Fruit fly (Drosophila melanogaster): ENCODE measurements around the gene CG7920.

Gene CG7920

dm6 chr3R:30036609-30037008 is 21.5 kb upstream of the CG7920 start, which contains the start of gene ZIPIC (continued):
- TF ChIP-seq bbx (GFP tag; IDR thresholded peaks at IDR 0.05; ENCODE audit: partially characterized antibody) (peak; percentile 52), CG3847 (GFP tag; IDR thresholded peaks at IDR 0.05) (0 out of 2 replicates have a peak, but pooled peaks have one; percentile 20), trem (tag; optimal IDR thresholded peaks at IDR 0.05) (peak; percentile 49), Dp (GFP tag; optimal IDR thresholded peaks at IDR 0.05) (peak; percentile 80), CG9797 (GFP tag; optimal IDR thresholded peaks at IDR 0.05) (peak; percentile 64), ci (GFP tag; IDR thresholded peaks at IDR 0.05) (0 out of 3 replicates have a peak, but pooled peaks have one; percentile 6), hb (GFP tag; IDR thresholded peaks at IDR 0.05; ENCODE audit: partially characterized antibody) (no peak), CG13287 (GFP tag; IDR thresholded peaks at IDR 0.05; ENCODE audit: partially characterized antibody) (peak; percentile 74), Ets97D (GFP tag; optimal IDR thresholded peaks at IDR 0.05) (peak; percentile 8), Opbp (GFP tag; IDR thresholded peaks at IDR 0.05; ENCODE audit: partially characterized antibody) (peak; percentile 64; the same call in 1 of the 3 replicates), CG4617 (GFP tag; optimal IDR thresholded peaks at IDR 0.05; ENCODE audit: borderline replicate concordance) (peak; percentile 84), Bgb (GFP tag; IDR thresholded peaks at IDR 0.05; ENCODE audit: partially characterized antibody) (peak; percentile 46), inv (GFP tag; IDR thresholded peaks at IDR 0.05; ENCODE audit: partially characterized antibody) (peak; percentile 27), HLH4C (GFP tag; IDR thresholded peaks at IDR 0.05; ENCODE audit: partially characterized antibody) (peak; percentile 74), Dref (GFP tag; IDR thresholded peaks at IDR 0.05) (peak; percentile 80), CG2116 (GFP tag; optimal IDR thresholded peaks at IDR 0.05) (peak; percentile 46), tna (GFP tag; IDR thresholded peaks at IDR 0.05; ENCODE audit: partially characterized antibody) (no peak), CG11456 (GFP tag; IDR thresholded peaks at IDR 0.05) (no peak), sna (GFP tag; IDR thresholded peaks at IDR 0.05; ENCODE audit: partially characterized antibody) (peak; percentile 61; the same call in 1 of the 2 replicates), vvl (GFP tag; IDR thresholded peaks at IDR 0.05) (no peak), CG15601 (tag; optimal IDR thresholded peaks at IDR 0.05) (peak; percentile 16), nerfin-2 (GFP tag; IDR thresholded peaks at IDR 0.05; ENCODE audit: partially characterized antibody) (peak; percentile 48; the same call in 1 of the 2 replicates), chinmo (GFP tag; IDR thresholded peaks at IDR 0.05; ENCODE audit: partially characterized antibody) (peak; percentile 44; the same call in 1 of the 4 replicates), MBD-R2 (GFP tag; IDR thresholded peaks at IDR 0.05) (peak; percentile 94)

dm6 chr3R:30032281-30032680 is 17.2 kb upstream of the CG7920 start:
- peak; percentile 92 for TF ChIP-seq gcm (GFP tag; optimal IDR thresholded peaks at IDR 0.05)
- TF ChIP-seq CG5180 (GFP tag; optimal IDR thresholded peaks at IDR 0.05) = no peak
- no peak for TF ChIP-seq CG1529 (GFP tag; optimal IDR thresholded peaks at IDR 0.05)
- TF ChIP-seq Ets97D (GFP tag; optimal IDR thresholded peaks at IDR 0.05) = no peak
- TF ChIP-seq CG7963 (GFP tag; IDR thresholded peaks at IDR 0.05; ENCODE audit: partially characterized antibody) = no peak
- no peak for TF ChIP-seq CG11560 (tag; IDR thresholded peaks at IDR 0.05)
- no peak for TF ChIP-seq p53 (GFP tag; optimal IDR thresholded peaks at IDR 0.05)
- no peak for TF ChIP-seq CG10274 (GFP tag; optimal IDR thresholded peaks at IDR 0.05)

- TF ChIP-seq Nf-YB (GFP tag; optimal IDR thresholded peaks at IDR 0.05) (peak; percentile 96), cg (GFP tag; optimal IDR thresholded peaks at IDR 0.05) (no peak), Bgb (GFP tag; IDR thresholded peaks at IDR 0.05; ENCODE audit: partially characterized antibody) (0 out of 2 replicates have a peak, but pooled peaks have one; percentile 25), amos (GFP tag; IDR thresholded peaks at IDR 0.05; ENCODE audit: partially characterized antibody) (no peak), seq (GFP tag; IDR thresholded peaks at IDR 0.05) (peak; percentile 59; the same call in 1 of the 2 replicates), Side (GFP tag; optimal IDR thresholded peaks at IDR 0.05) (no peak), CG17186 (GFP tag; optimal IDR thresholded peaks at IDR 0.05) (no peak), Nf-YC (tag; optimal IDR thresholded peaks at IDR 0.05) (peak; percentile 96), CTCF (GFP tag; optimal IDR thresholded peaks at IDR 0.05) (no peak), pros (GFP tag; optimal IDR thresholded peaks at IDR 0.05) (peak; percentile 77), Neu2 (GFP tag; optimal IDR thresholded peaks at IDR 0.05; ENCODE audit: borderline replicate concordance) (no peak), ATbp (GFP tag; optimal IDR thresholded peaks at IDR 0.05) (no peak)
Measured at dm6 chr3R:30030061-30030460, 15.0 kb upstream of the CG7920 start.
